Fruit fly (Drosophila melanogaster) whole organism, embryonic: Measurements from ENCODE around the gene CheA75a.
A peak's percentile ranks its signal among the peaks of the same experiment; 100 is the strongest.

Experiments used
- Abd-B ChIP-seq: fragments of 200-800 bp; sonication (Bioruptor generic); optimal IDR thresholded peaks from 2 replicates; lab custom pipeline; 2018; ENCODE audit warnings: missing biosample characterization, mild to moderate bottlenecking, missing genetic modification characterization, moderate library complexity
- Atf-2 ChIP-seq: fragments of 200-800 bp; sonication (Bioruptor generic); optimal IDR thresholded peaks from 2 replicates; lab custom pipeline; 2016; ENCODE audit warnings: missing biosample characterization, missing genetic modification characterization
- Awh ChIP-seq: fragments of 200-800 bp; sonication (Bioruptor generic); IDR thresholded peaks from 2 replicates; pipeline ENCODE4, ENCODE4 v1.3.6; 2022; ENCODE audit warnings: missing biosample characterization, missing genetic modification characterization
- BEAF-32 ChIP-seq: fragments of 200-800 bp; sonication (Bioruptor generic); optimal IDR thresholded peaks from 3 replicates; lab custom pipeline; 2017; ENCODE audit warnings: missing biosample characterization, missing genetic modification characterization, mild to moderate bottlenecking, moderate library complexity, missing genetic modification reagents
- Bdp1 ChIP-seq: fragments of 200-800 bp; sonication (Bioruptor generic); optimal IDR thresholded peaks from 3 replicates; lab custom pipeline; 2016; ENCODE audit warnings: missing biosample characterization, missing genetic modification characterization
- Bgb ChIP-seq: fragments of 200-800 bp; sonication (Bioruptor generic); IDR thresholded peaks from 2 replicates; pipeline ENCODE4 v1.3.6; 2022; ENCODE audit warnings: missing biosample characterization, missing genetic modification characterization; ENCODE audit not compliant: partially characterized antibody
- BtbVII ChIP-seq: fragments of 200-800 bp; sonication (Bioruptor generic); optimal IDR thresholded peaks from 3 replicates; lab custom pipeline; 2017; ENCODE audit warnings: missing biosample characterization, mild to moderate bottlenecking, missing genetic modification characterization
- CG10959 ChIP-seq: fragments of 200-800 bp; sonication (Bioruptor generic); IDR thresholded peaks from 2 replicates; pipeline ENCODE4 v1.3.6; 2022; ENCODE audit warnings: missing biosample characterization, missing genetic modification characterization
- CG11456 ChIP-seq: fragments of 200-800 bp; sonication (Bioruptor generic); IDR thresholded peaks from 3 replicates; pipeline ENCODE4 v1.3.6; 2022; ENCODE audit warnings: missing biosample characterization, missing genetic modification characterization
- CG13287 ChIP-seq: fragments of 200-800 bp; sonication (Bioruptor generic); IDR thresholded peaks from 2 replicates; pipeline ENCODE4 v1.3.6; 2022; ENCODE audit warnings: missing biosample characterization, missing genetic modification characterization; ENCODE audit not compliant: partially characterized antibody
- CG13296 ChIP-seq: fragments of 200-800 bp; sonication (Bioruptor generic); optimal IDR thresholded peaks from 3 replicates; lab custom pipeline; 2018; ENCODE audit warnings: missing biosample characterization, mild to moderate bottlenecking, missing genetic modification characterization
- CG1603 ChIP-seq: fragments of 200-800 bp; sonication (Bioruptor generic); optimal IDR thresholded peaks from 2 replicates; lab custom pipeline; 2019; ENCODE audit warnings: missing biosample characterization, mild to moderate bottlenecking, missing genetic modification characterization, moderate library complexity
- CG18262 ChIP-seq: fragments of 200-800 bp; optimal IDR thresholded peaks from 3 replicates; lab custom pipeline; 2019; ENCODE audit warnings: missing biosample characterization, mild to moderate bottlenecking, missing genetic modification characterization, moderate library complexity
- CG31441 ChIP-seq: fragments of 200-800 bp; sonication (Bioruptor generic); IDR thresholded peaks from 2 replicates; pipeline ENCODE4 v1.3.6; 2022; ENCODE audit warnings: missing biosample characterization, missing genetic modification characterization
- CG4282 ChIP-seq: fragments of 200-800 bp; sonication (Bioruptor generic); optimal IDR thresholded peaks from 2 replicates; lab custom pipeline; 2016; ENCODE audit warnings: missing biosample characterization, missing genetic modification characterization
- CG4820 ChIP-seq: fragments of 200-800 bp; sonication (Bioruptor generic); optimal IDR thresholded peaks from 3 replicates; lab custom pipeline; 2016; ENCODE audit warnings: missing biosample characterization, missing genetic modification characterization
- CG5180 ChIP-seq: fragments of 200-800 bp; sonication (Bioruptor generic); optimal IDR thresholded peaks from 3 replicates; lab custom pipeline; 2017; ENCODE audit warnings: missing biosample characterization, missing genetic modification characterization, mild to moderate bottlenecking, moderate library complexity, missing genetic modification reagents
- CG6272 ChIP-seq: fragments of 200-800 bp; sonication (Bioruptor generic); IDR thresholded peaks from 2 replicates; pipeline ENCODE4 v1.3.6; 2022; ENCODE audit warnings: missing biosample characterization, missing genetic modification characterization
- CG6765 ChIP-seq: fragments of 200-800 bp; sonication (Bioruptor generic); optimal IDR thresholded peaks from 3 replicates; lab custom pipeline; 2017; ENCODE audit warnings: missing biosample characterization, mild to moderate bottlenecking, missing genetic modification characterization
- CG7786 ChIP-seq: fragments of 200-800 bp; sonication (Bioruptor generic); optimal IDR thresholded peaks from 2 replicates; lab custom pipeline; 2016; ENCODE audit warnings: missing biosample characterization, missing genetic modification characterization
- CG9437 ChIP-seq: fragments of 200-800 bp; sonication (Bioruptor generic); optimal IDR thresholded peaks from 2 replicates; lab custom pipeline; 2018; ENCODE audit warnings: missing biosample characterization, mild to moderate bottlenecking, missing genetic modification characterization
- CG9609 ChIP-seq: fragments of 200-800 bp; sonication (Bioruptor generic); optimal IDR thresholded peaks from 3 replicates; lab custom pipeline; 2016; ENCODE audit warnings: missing biosample characterization, missing genetic modification characterization
- CG9727 ChIP-seq: fragments of 200-800 bp; sonication (Bioruptor generic); optimal IDR thresholded peaks from 3 replicates; lab custom pipeline; 2017; ENCODE audit warnings: missing biosample characterization, mild to moderate bottlenecking, missing genetic modification characterization
- Dad ChIP-seq: fragments of 200-800 bp; sonication (Bioruptor generic); optimal IDR thresholded peaks from 3 replicates; lab custom pipeline; 2016; ENCODE audit warnings: missing biosample characterization, missing genetic modification characterization
- Ets97D ChIP-seq: fragments of 200-800 bp; sonication (Bioruptor generic); optimal IDR thresholded peaks from 3 replicates; lab custom pipeline; 2016; ENCODE audit warnings: missing biosample characterization, missing genetic modification characterization
- HLH3B ChIP-seq: fragments of 200-800 bp; sonication (Bioruptor generic); IDR thresholded peaks from 2 replicates; pipeline ENCODE4 v1.3.6; 2022; ENCODE audit warnings: missing biosample characterization, missing genetic modification characterization
- Med ChIP-seq: fragments of 200-800 bp; sonication (Bioruptor generic); peaks from one replicate; lab custom pipeline; 2016; ENCODE audit warnings: missing biosample characterization, missing genetic modification characterization, mild to moderate bottlenecking, inconsistent platforms, moderate library complexity
- NFAT ChIP-seq: fragments of 200-800 bp; sonication (Bioruptor generic); IDR thresholded peaks from 2 replicates; pipeline ENCODE4 v1.3.6; 2022; ENCODE audit warnings: missing biosample characterization, missing genetic modification characterization
- Sry-β ChIP-seq: fragments of 200-800 bp; sonication (Bioruptor generic); optimal IDR thresholded peaks from 2 replicates; lab custom pipeline; 2018; ENCODE audit warnings: missing biosample characterization, mild to moderate bottlenecking, missing genetic modification characterization, moderate library complexity
- TFAM ChIP-seq: fragments of 200-800 bp; sonication (Bioruptor generic); optimal IDR thresholded peaks from 2 replicates; lab custom pipeline; 2017; ENCODE audit warnings: missing biosample characterization, missing genetic modification characterization, inconsistent platforms
- Tbp ChIP-seq: fragments of >200 bp; optimal IDR thresholded peaks from 2 replicates; lab custom pipeline; 2018; ENCODE audit warnings: missing biosample characterization, missing genetic modification characterization
- bbx ChIP-seq: fragments of 200-800 bp; sonication (Bioruptor generic); IDR thresholded peaks from 2 replicates; pipeline ENCODE4 v1.3.6; 2022; ENCODE audit warnings: missing biosample characterization, missing genetic modification characterization; ENCODE audit not compliant: partially characterized antibody
- ci ChIP-seq: fragments of 200-800 bp; sonication (Bioruptor generic); IDR thresholded peaks from 3 replicates; pipeline ENCODE4 v1.3.6; 2022; ENCODE audit warnings: missing biosample characterization, missing genetic modification characterization
- crol ChIP-seq: fragments of 200-800 bp; sonication (Bioruptor generic); IDR thresholded peaks from 2 replicates; pipeline ENCODE4 v1.3.6; 2022; ENCODE audit warnings: missing biosample characterization, missing genetic modification characterization
- danr ChIP-seq: fragments of 200-800 bp; sonication (Bioruptor generic); IDR thresholded peaks from 2 replicates; pipeline ENCODE4 v1.3.6; 2022; ENCODE audit warnings: missing biosample characterization, missing genetic modification characterization
- dati ChIP-seq: fragments of 200-800 bp; sonication (Bioruptor generic); IDR thresholded peaks from 2 replicates; pipeline ENCODE4 v1.3.6; 2022; ENCODE audit warnings: missing biosample characterization, missing genetic modification characterization
- fd102C ChIP-seq: fragments of 200-800 bp; sonication (Bioruptor generic); optimal IDR thresholded peaks from 2 replicates; lab custom pipeline; 2018; ENCODE audit warnings: missing biosample characterization, mild to moderate bottlenecking, missing genetic modification characterization, moderate library complexity
- fd96Cb ChIP-seq: fragments of 200-800 bp; sonication (Bioruptor generic); optimal IDR thresholded peaks from 2 replicates; lab custom pipeline; 2018; ENCODE audit warnings: missing biosample characterization, mild to moderate bottlenecking, missing genetic modification characterization, moderate library complexity
- gcm2 ChIP-seq: fragments of 200-800 bp; sonication (Bioruptor generic); optimal IDR thresholded peaks from 2 replicates; lab custom pipeline; 2016; ENCODE audit warnings: missing biosample characterization, missing genetic modification characterization
- ham ChIP-seq: fragments of 200-800 bp; sonication (Bioruptor generic); IDR thresholded peaks from 2 replicates; pipeline ENCODE4 v1.3.6; 2022; ENCODE audit warnings: missing biosample characterization, missing genetic modification characterization
- lmd ChIP-seq: fragments of 200-800 bp; sonication (Bioruptor generic); IDR thresholded peaks from 2 replicates; pipeline ENCODE4 v1.3.6; 2022; ENCODE audit warnings: missing biosample characterization, missing genetic modification characterization
- nerfin-2 ChIP-seq: fragments of 200-800 bp; sonication (Bioruptor generic); IDR thresholded peaks from 2 replicates; pipeline ENCODE4 v1.3.6; 2022; ENCODE audit warnings: missing biosample characterization, missing genetic modification characterization; ENCODE audit not compliant: partially characterized antibody
- odd ChIP-seq: fragments of 200-800 bp; sonication (Bioruptor generic); optimal IDR thresholded peaks from 2 replicates; lab custom pipeline; 2017; ENCODE audit warnings: missing biosample characterization, mild to moderate bottlenecking, missing genetic modification characterization
- pnt ChIP-seq: fragments of 200-800 bp; sonication (Bioruptor generic); optimal IDR thresholded peaks from 3 replicates; lab custom pipeline; 2016; ENCODE audit warnings: missing biosample characterization, missing genetic modification characterization
- repo ChIP-seq: fragments of 200-800 bp; sonication (Bioruptor generic); optimal IDR thresholded peaks from 2 replicates; lab custom pipeline; 2016; ENCODE audit warnings: missing biosample characterization, missing genetic modification characterization
- sqz ChIP-seq: fragments of 200-800 bp; sonication (Bioruptor generic); optimal IDR thresholded peaks from 3 replicates; lab custom pipeline; 2018; ENCODE audit warnings: missing biosample characterization, mild to moderate bottlenecking, missing genetic modification characterization
- tin ChIP-seq: fragments of 200-800 bp; sonication (Bioruptor generic); optimal IDR thresholded peaks from 3 replicates; lab custom pipeline; 2016; ENCODE audit warnings: missing biosample characterization, missing genetic modification characterization
- tna ChIP-seq: fragments of 200-800 bp; sonication (Bioruptor generic); IDR thresholded peaks from 2 replicates; pipeline ENCODE4 v1.3.6; 2022; ENCODE audit warnings: missing biosample characterization, missing genetic modification characterization; ENCODE audit not compliant: partially characterized antibody
- unc-4 ChIP-seq: fragments of 200-800 bp; sonication (Bioruptor generic); IDR thresholded peaks from 2 replicates; pipeline ENCODE4 v1.3.6; 2022; ENCODE audit warnings: missing biosample characterization, missing genetic modification characterization; ENCODE audit not compliant: partially characterized antibody
- z ChIP-seq: fragments of 200-800 bp; sonication (Bioruptor generic); IDR thresholded peaks from 3 replicates; pipeline ENCODE4 v1.3.6; 2022; ENCODE audit warnings: missing biosample characterization, missing genetic modification characterization
- zen ChIP-seq: fragments of 200-800 bp; sonication (Bioruptor generic); optimal IDR thresholded peaks from 3 replicates; lab custom pipeline; 2018; ENCODE audit warnings: missing biosample characterization, mild to moderate bottlenecking, missing genetic modification characterization, moderate library complexity
- zfh1 ChIP-seq: fragments of 200-800 bp; sonication (Bioruptor generic); IDR thresholded peaks from 3 replicates; pipeline ENCODE4 v1.3.6; 2022; ENCODE audit warnings: missing biosample characterization, missing genetic modification characterization

Gene CheA75a

DNA sequence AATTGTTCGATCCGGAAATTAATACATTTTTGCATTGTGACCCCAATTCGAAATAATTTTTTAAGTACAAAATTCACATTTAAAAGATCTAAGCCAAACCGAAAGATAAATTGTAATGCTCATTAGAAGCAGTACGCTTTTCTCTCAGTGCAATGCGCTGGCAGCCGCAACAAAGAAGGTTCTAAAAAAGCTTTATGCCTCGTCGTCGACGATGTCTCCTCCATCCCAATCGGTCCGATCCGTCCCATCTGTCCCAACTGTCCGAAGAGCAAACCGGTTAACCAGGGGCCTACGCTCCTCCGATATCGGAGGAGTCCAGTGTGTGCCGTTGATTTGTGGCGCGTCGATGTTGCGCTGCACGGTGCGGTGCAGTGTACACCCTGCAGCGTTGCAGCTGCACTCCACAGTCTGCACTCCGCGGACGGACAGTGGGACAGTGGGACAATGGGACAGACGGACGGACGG, 11.5 kb upstream of the CheA75a start (continued):
- no peak for TF ChIP-seq CG5180
- TF ChIP-seq danr (GFP tag; lab: Robert Waterston, UW) = no peak
- TF ChIP-seq bbx (GFP tag; lab: Robert Waterston, UW) = no peak
- no peak for TF ChIP-seq dati (GFP tag; lab: Robert Waterston, UW)
- no peak for TF ChIP-seq repo
- no peak for TF ChIP-seq gcm2 (GFP tag; lab: Kevin White, UChicago)
- TF ChIP-seq Dad (GFP tag; lab: Kevin White, UChicago) = no peak
- TF ChIP-seq Bgb (GFP tag; lab: Robert Waterston, UW) = no peak
- no peak for TF ChIP-seq fd96Cb (tag; lab: Kevin White, UChicago)
- no peak for TF ChIP-seq Ets97D (GFP tag; lab: Kevin White, UChicago)
- no peak for TF ChIP-seq pnt (GFP tag; lab: Kevin White, UChicago)
- TF ChIP-seq tna (GFP tag; lab: Robert Waterston, UW) = no peak
- peak; percentile 0 for TF ChIP-seq Abd-B
- no peak for TF ChIP-seq CG10959 (GFP tag; lab: Robert Waterston, UW)
- no peak for TF ChIP-seq unc-4 (GFP tag; lab: Robert Waterston, UW)
- TF ChIP-seq Sry-β = no peak
- TF ChIP-seq CG31441 = no peak
- peak; percentile 11 for TF ChIP-seq CG18262 (tag; lab: Kevin White, UChicago)
- no peak for TF ChIP-seq CG4820 (GFP tag; lab: Kevin White, UChicago)
- TF ChIP-seq TFAM = no peak
- TF ChIP-seq zfh1 (GFP tag; lab: Robert Waterston, UW) = 0 out of 3 replicates have a peak, but pooled peaks have one; percentile 41
- no peak for TF ChIP-seq CG6765
- no peak for TF ChIP-seq zen (tag; lab: Kevin White, UChicago)
- TF ChIP-seq Awh = no peak
- TF ChIP-seq Atf-2 = no peak
- peak; percentile 37 for TF ChIP-seq Med (GFP tag; lab: Kevin White, UChicago)
- TF ChIP-seq CG7786 = no peak
- TF ChIP-seq NFAT = no peak
- no peak for TF ChIP-seq odd
- TF ChIP-seq BtbVII (GFP tag; lab: Kevin White, UChicago) = no peak
- TF ChIP-seq HLH3B (GFP tag; lab: Robert Waterston, UW) = no peak
- no peak for TF ChIP-seq z (GFP tag; lab: Robert Waterston, UW)
- TF ChIP-seq CG1603 (tag; lab: Kevin White, UChicago) = peak; percentile 17
- TF ChIP-seq CG13296 (GFP tag; lab: Kevin White, UChicago) = no peak
- TF ChIP-seq tin = no peak
- TF ChIP-seq ci (GFP tag; lab: Robert Waterston, UW) = no peak
- no peak for TF ChIP-seq CG9727 (GFP tag; lab: Kevin White, UChicago)
- TF ChIP-seq Bdp1 (GFP tag; lab: Kevin White, UChicago) = no peak
- TF ChIP-seq ham (GFP tag; lab: Robert Waterston, UW) = no peak
- no peak for TF ChIP-seq CG13287 (GFP tag; lab: Robert Waterston, UW)
- TF ChIP-seq BEAF-32 (GFP tag; lab: Kevin White, UChicago) = no peak
- no peak for TF ChIP-seq CG6272
- no peak for TF ChIP-seq lmd (GFP tag; lab: Robert Waterston, UW)
- no peak for TF ChIP-seq nerfin-2
- TF ChIP-seq CG11456 (GFP tag; lab: Robert Waterston, UW) = no peak
- TF ChIP-seq crol (GFP tag; lab: Robert Waterston, UW) = peak; percentile 67; the same call in 1 of the 2 replicates
- no peak for TF ChIP-seq fd102C (GFP tag; lab: Kevin White, UChicago)
- no peak for TF ChIP-seq CG4282 (GFP tag; lab: Kevin White, UChicago)
- no peak for TF ChIP-seq Tbp (GFP tag; lab: Kevin White, UChicago)
- no peak for TF ChIP-seq CG9609 (GFP tag; lab: Kevin White, UChicago)
- TF ChIP-seq sqz (GFP tag; lab: Kevin White, UChicago) = no peak
- no peak for TF ChIP-seq CG9437
